Fruit fly (Drosophila melanogaster): Measurements from ENCODE around the gene CG5916.

DNA sequence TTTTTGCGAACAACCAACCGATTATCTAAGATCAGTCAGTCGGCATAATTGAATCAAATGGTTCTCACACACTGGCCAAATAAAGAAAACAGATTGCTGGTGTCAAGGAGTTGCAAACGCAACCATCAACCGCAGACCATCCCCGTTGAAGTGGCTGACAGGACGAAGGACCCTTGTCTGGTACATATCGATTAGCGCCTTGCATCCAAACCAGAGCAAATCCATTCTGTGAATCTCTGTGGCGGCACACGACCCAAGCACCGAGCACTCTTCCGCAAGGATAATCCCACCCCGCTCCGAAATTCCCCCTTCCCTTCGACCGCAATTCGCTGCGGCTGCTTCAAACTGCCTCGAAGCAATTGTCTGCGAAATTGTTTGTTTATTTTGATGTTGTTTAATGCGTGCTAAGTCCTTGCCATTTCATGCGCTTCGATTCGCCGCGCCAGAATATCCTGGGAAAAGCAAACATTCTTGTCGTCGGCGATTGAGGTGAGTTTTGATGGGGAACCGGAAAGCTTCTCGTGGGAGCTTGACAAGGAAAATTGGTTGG, 6.6 kb downstream of the CG5916 start:
- TF ChIP-seq CG8478 (optimal IDR thresholded peaks at IDR 0.05) (no peak), CTCF (optimal IDR thresholded peaks at IDR 0.05) (no peak)
